Worm (Caenorhabditis elegans) whole organism, L3 larva: ENCODE data around the gene chil-21.

Experiments used
- ceh-9 ChIP-seq: sonication (generic microtip); optimal IDR thresholded peaks from 2 replicates; lab custom pipeline; 2018; ENCODE audit warnings: missing biosample characterization, missing genetic modification characterization
- daf-12 ChIP-seq: fragments of 150-350 bp; optimal IDR thresholded peaks from 2 replicates; lab custom pipeline; 2014; ENCODE audit warnings: missing biosample characterization, missing genetic modification reagents, missing genetic modification characterization
- jun-1 ChIP-seq: fragments of 150-350 bp; optimal IDR thresholded peaks from 2 replicates; lab custom pipeline; 2014; ENCODE audit warnings: missing biosample characterization, missing genetic modification reagents, missing genetic modification characterization
- nhr-11 ChIP-seq: fragments of 150-350 bp; optimal IDR thresholded peaks from 2 replicates; lab custom pipeline; 2014; ENCODE audit warnings: missing biosample characterization, missing genetic modification characterization
- nhr-12 ChIP-seq: fragments of 150-350 bp; optimal IDR thresholded peaks from 2 replicates; lab custom pipeline; 2014; ENCODE audit warnings: missing biosample characterization, missing genetic modification characterization
- nhr-237 ChIP-seq: fragments of 150-350 bp; optimal IDR thresholded peaks from 2 replicates; lab custom pipeline; 2014; ENCODE audit warnings: missing biosample characterization, missing genetic modification characterization
- nhr-67 ChIP-seq: fragments of 150-350 bp; optimal IDR thresholded peaks from 2 replicates; lab custom pipeline; 2014; ENCODE audit warnings: missing biosample characterization, missing genetic modification characterization
- nhr-76 ChIP-seq: fragments of 150-350 bp; sonication (generic microtip); optimal IDR thresholded peaks from 5 replicates; lab custom pipeline; 2014; ENCODE audit warnings: missing biosample characterization, missing genetic modification characterization
- nhr-77 ChIP-seq: fragments of 150-350 bp; optimal IDR thresholded peaks from 2 replicates; lab custom pipeline; 2014; ENCODE audit warnings: missing biosample characterization, missing genetic modification characterization
- skn-1 ChIP-seq: fragments of 150-350 bp; optimal IDR thresholded peaks from 2 replicates; lab custom pipeline; 2014; ENCODE audit warnings: missing biosample characterization, missing genetic modification characterization
- snpc-4 ChIP-seq: fragments of 150-350 bp; optimal IDR thresholded peaks from 2 replicates; lab custom pipeline; 2014; ENCODE audit warnings: missing biosample characterization, missing genetic modification characterization
- unc-62 ChIP-seq: fragments of 150-350 bp; sonication (generic microtip); optimal IDR thresholded peaks from 4 replicates; lab custom pipeline; 2014; ENCODE audit warnings: missing biosample characterization, missing genetic modification reagents, missing genetic modification characterization

ce11 chrII:9418843-9419532 lies 42.8 kb downstream of the chil-21 start:
- no peak for TF ChIP-seq ceh-9 (tag; lab: Kevin White, UChicago)
- TF ChIP-seq daf-12 (tag; lab: Kevin White, UChicago) = no peak
- TF ChIP-seq jun-1 = peak; percentile 26
- no peak for TF ChIP-seq nhr-76
- TF ChIP-seq nhr-77 = no peak
- no peak for TF ChIP-seq skn-1 (tag; lab: Kevin White, UChicago)
- TF ChIP-seq nhr-237 (tag; lab: Kevin White, UChicago) = no peak
- no peak for TF ChIP-seq snpc-4 (tag; lab: Kevin White, UChicago)
- TF ChIP-seq nhr-12 (tag; lab: Kevin White, UChicago) = no peak
- no peak for TF ChIP-seq nhr-11 (tag; lab: Kevin White, UChicago)
- TF ChIP-seq nhr-67 (tag; lab: Kevin White, UChicago) = no peak
- TF ChIP-seq unc-62 = no peak
